Worm (Caenorhabditis elegans) whole organism, young adult: ENCODE measurements around the gene C45B2.6.

Experiments
- C06A6.2 ChIP-seq: fragments of 200-800 bp; sonication (Bioruptor generic); conservative IDR thresholded peaks from 2 replicates; pipeline ENCODE4 v1.3.6; 2022; ENCODE audit warnings: missing genetic modification characterization, missing compliant biosample characterization
- D2030.7 ChIP-seq: fragments of 200-800 bp; sonication (Bioruptor generic); IDR thresholded peaks from 2 replicates; pipeline ENCODE4 v1.3.6; 2022; ENCODE audit warnings: missing genetic modification reagents, missing genetic modification characterization, missing compliant biosample characterization
- F49E8.2 ChIP-seq: sonication (generic microtip); optimal IDR thresholded peaks from 3 replicates; lab custom pipeline; 2017; ENCODE audit warnings: missing genetic modification characterization, mild to moderate bottlenecking, missing compliant biosample characterization, antibody characterized with exemption, moderate library complexity; ENCODE audit not compliant: insufficient read depth
- T26A5.8 ChIP-seq: sonication (generic microtip); optimal IDR thresholded peaks from 2 replicates; lab custom pipeline; 2016; ENCODE audit warnings: missing genetic modification characterization, missing compliant biosample characterization
- ama-1 ChIP-seq, 3 experiments: fragments of 150-350 bp in 1 of 3; sonication (generic microtip) in 2 of 3; optimal IDR thresholded peaks; 2 replicates each; lab custom pipeline; 2014 to 2018; ENCODE audit warnings: missing biosample characterization in 2 of 3, missing genetic modification characterization in 2 of 3, missing genetic modification reagents in 2 of 3
- atf-7 ChIP-seq: sonication (generic microtip); optimal IDR thresholded peaks from 2 replicates; lab custom pipeline; 2017; ENCODE audit warnings: mild to moderate bottlenecking, missing genetic modification characterization, missing compliant biosample characterization
- ceh-58 ChIP-seq: fragments of 200-800 bp; sonication (Bioruptor generic); IDR thresholded peaks from 2 replicates; pipeline ENCODE4 v1.3.6; 2022; ENCODE audit warnings: missing genetic modification characterization, missing compliant biosample characterization
- ceh-79 ChIP-seq: sonication (generic microtip); optimal IDR thresholded peaks from 2 replicates; lab custom pipeline; 2017; ENCODE audit warnings: mild to moderate bottlenecking, missing genetic modification characterization, missing compliant biosample characterization
- mes-4 ChIP-seq: sonication (generic microtip); optimal IDR thresholded peaks from 2 replicates; lab custom pipeline; 2016; ENCODE audit warnings: missing genotype, missing genetic modification characterization, missing compliant biosample characterization
- nhr-80 ChIP-seq: sonication (generic microtip); optimal IDR thresholded peaks from 2 replicates; lab custom pipeline; 2016; ENCODE audit warnings: missing genetic modification characterization, missing compliant biosample characterization
- pbrm-1 ChIP-seq: fragments of 200-800 bp; sonication (Bioruptor generic); IDR thresholded peaks from 2 replicates; pipeline ENCODE4 v1.3.6; 2022; ENCODE audit warnings: missing genetic modification reagents, missing genetic modification characterization, missing compliant biosample characterization
- pha-4 ChIP-seq: fragments of 150-350 bp; sonication (generic microtip); optimal IDR thresholded peaks from 2 replicates; lab custom pipeline; 2014; ENCODE audit warnings: missing biosample characterization, missing genetic modification reagents, missing genetic modification characterization
- somi-1 ChIP-seq: fragments of 200-800 bp; sonication (Bioruptor generic); optimal IDR thresholded peaks from 2 replicates; lab custom pipeline; 2018; ENCODE audit warnings: mild to moderate bottlenecking, missing genetic modification characterization, missing compliant biosample characterization
- unc-62 ChIP-seq: fragments of 150-350 bp; optimal IDR thresholded peaks from 2 replicates; lab custom pipeline; 2014; ENCODE audit warnings: missing biosample characterization, missing genetic modification reagents, missing genetic modification characterization

DNA sequence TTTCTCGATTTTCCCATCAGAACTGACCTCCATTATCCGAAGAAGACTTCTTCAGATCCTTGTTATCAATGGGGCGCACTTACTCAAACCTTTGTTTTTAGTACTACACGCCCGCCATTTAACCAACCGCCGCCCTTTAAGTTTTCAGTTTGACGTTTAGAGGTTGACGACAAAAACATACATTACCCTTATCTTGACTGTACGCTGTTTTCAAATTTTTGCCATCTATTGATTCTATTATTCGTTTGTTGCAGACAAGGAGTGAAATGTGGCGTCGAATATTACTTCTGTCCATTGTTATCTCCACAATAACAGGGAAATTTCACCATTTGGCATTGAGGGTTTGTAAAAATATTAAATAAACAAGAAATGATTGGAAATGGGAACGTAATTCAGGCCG is 40.4 kb downstream of the C45B2.6 start, which contains the start of gene C15H9.5:
- TF ChIP-seq F49E8.2 (tag; lab: Kevin White, UChicago) (no peak), atf-7 (tag; lab: Kevin White, UChicago) (no peak), pbrm-1 (no peak), ceh-79 (tag; lab: Kevin White, UChicago) (no peak), mes-4 (no peak), C06A6.2 (GFP tag; lab: Robert Waterston, UW) (no peak), ceh-58 (no peak), unc-62 (GFP tag; lab: Kevin White, UChicago) (no peak), somi-1 (GFP tag; lab: Kevin White, UChicago) (no peak), T26A5.8 (no peak), pha-4 (no peak), D2030.7 (GFP tag; lab: Robert Waterston, UW) (no peak), nhr-80 (tag; lab: Kevin White, UChicago) (peak; percentile 66), ama-1 (optimal IDR thresholded peaks at IDR 0.05; lab: Kevin White, UChicago) (no peak), ama-1 (GFP tag; optimal IDR thresholded peaks at IDR 0.05; lab: Kevin White, UChicago) (no peak)
